Worm (Caenorhabditis elegans) whole organism, L4 larva: ENCODE results near the gene F23H12.7.

Source experiments
- D1046.2 ChIP-seq: fragments of 200-800 bp; sonication (Bioruptor generic); IDR thresholded peaks from 2 replicates; pipeline ENCODE4 v1.3.6; 2022; ENCODE audit warnings: missing genetic modification characterization, missing compliant biosample characterization
- F44E2.7 ChIP-seq: fragments of 200-800 bp; sonication (Bioruptor generic); IDR thresholded peaks from 2 replicates; pipeline ENCODE4 v2.1.2; 2022; ENCODE audit warnings: missing genetic modification characterization, missing compliant biosample characterization
- F49E8.2 ChIP-seq: sonication (generic microtip); optimal IDR thresholded peaks from 2 replicates; lab custom pipeline; 2016; ENCODE audit warnings: missing compliant biosample characterization, mild to moderate bottlenecking, missing genetic modification characterization, borderline replicate concordance
- R02D3.7 ChIP-seq: fragments of 150-350 bp; sonication (generic microtip); optimal IDR thresholded peaks from 3 replicates; lab custom pipeline; 2014; ENCODE audit warnings: missing biosample characterization, missing genetic modification characterization
- T20F7.1 ChIP-seq: fragments of 200-800 bp; sonication (Bioruptor generic); optimal IDR thresholded peaks from 2 replicates; lab custom pipeline; 2018; ENCODE audit warnings: mild to moderate bottlenecking, missing genetic modification characterization, missing compliant biosample characterization
- Y105C5A.15 ChIP-seq: fragments of 200-800 bp; sonication (Bioruptor generic); IDR thresholded peaks from 2 replicates; pipeline ENCODE4 v1.3.6; 2022; ENCODE audit warnings: missing genetic modification characterization, missing compliant biosample characterization
- Y75B8A.6 ChIP-seq: fragments of 200-800 bp; sonication (Bioruptor generic); IDR thresholded peaks from 2 replicates; pipeline ENCODE4 v1.3.6; 2022; ENCODE audit warnings: missing genetic modification reagents, missing genetic modification characterization, missing compliant biosample characterization
- aha-1 ChIP-seq: fragments of 150-350 bp; peaks from one replicate; lab custom pipeline; 2014; ENCODE audit warnings: missing biosample characterization, missing genetic modification characterization
- aly-2 ChIP-seq: sonication (generic microtip); optimal IDR thresholded peaks from 2 replicates; lab custom pipeline; 2018; ENCODE audit warnings: missing biosample characterization, missing genetic modification characterization
- ama-1 ChIP-seq: fragments of 150-350 bp; optimal IDR thresholded peaks from 2 replicates; lab custom pipeline; 2014; ENCODE audit warnings: inconsistent platforms, mixed read lengths
- ceh-28 ChIP-seq: fragments of 150-350 bp; optimal IDR thresholded peaks from 2 replicates; lab custom pipeline; 2014; ENCODE audit warnings: missing biosample characterization, missing genetic modification reagents, missing genetic modification characterization
- ceh-44 ChIP-seq: fragments of 200-800 bp; sonication (Bioruptor generic); IDR thresholded peaks from 2 replicates; pipeline ENCODE4 v1.3.6; 2022; ENCODE audit warnings: missing genetic modification reagents, missing genetic modification characterization, missing compliant biosample characterization
- ceh-62 ChIP-seq: sonication (generic microtip); optimal IDR thresholded peaks from 2 replicates; lab custom pipeline; 2017; ENCODE audit warnings: missing biosample characterization, missing genetic modification characterization
- ces-1 ChIP-seq: fragments of 150-350 bp; sonication (generic microtip); optimal IDR thresholded peaks from 4 replicates; lab custom pipeline; 2014; ENCODE audit warnings: missing biosample characterization, missing genetic modification reagents, missing genetic modification characterization
- ctbp-1 ChIP-seq: fragments of 200-800 bp; sonication (Bioruptor generic); IDR thresholded peaks from 2 replicates; pipeline ENCODE4 v1.3.6; 2022; ENCODE audit warnings: missing genetic modification reagents, missing genetic modification characterization, missing compliant biosample characterization
- daf-12 ChIP-seq: fragments of 150-350 bp; optimal IDR thresholded peaks from 2 replicates; lab custom pipeline; 2014; ENCODE audit warnings: missing biosample characterization, missing genetic modification reagents, missing genetic modification characterization
- dmd-8 ChIP-seq: fragments of 200-800 bp; sonication (Bioruptor generic); IDR thresholded peaks from 2 replicates; pipeline ENCODE4 v1.3.6; 2022; ENCODE audit warnings: missing genetic modification characterization, missing compliant biosample characterization
- duxl-1 ChIP-seq: sonication (generic microtip); optimal IDR thresholded peaks from 2 replicates; lab custom pipeline; 2016; ENCODE audit warnings: mild to moderate bottlenecking, missing genetic modification characterization, moderate library complexity, missing compliant biosample characterization; ENCODE audit not compliant: poor library complexity
- fos-1 ChIP-seq: fragments of 150-350 bp; optimal IDR thresholded peaks from 2 replicates; lab custom pipeline; 2014; ENCODE audit warnings: missing biosample characterization, missing genetic modification characterization
- gei-8 ChIP-seq: fragments of 200-800 bp; sonication (Bioruptor generic); optimal IDR thresholded peaks from 2 replicates; lab custom pipeline; 2018; ENCODE audit warnings: mild to moderate bottlenecking, missing genetic modification characterization, missing compliant biosample characterization
- hlh-11 ChIP-seq: fragments of 200-800 bp; sonication (Bioruptor generic); optimal IDR thresholded peaks from 2 replicates; lab custom pipeline; 2018; ENCODE audit warnings: mild to moderate bottlenecking, missing genetic modification characterization, missing compliant biosample characterization
- hmg-1.1 ChIP-seq: fragments of 200-800 bp; sonication (Bioruptor generic); IDR thresholded peaks from 2 replicates; pipeline ENCODE4 v1.3.6; 2022; ENCODE audit warnings: missing genetic modification reagents, missing genetic modification characterization, missing compliant biosample characterization
- lin-1 ChIP-seq: fragments of 200-800 bp; sonication (Bioruptor generic); IDR thresholded peaks from 2 replicates; pipeline ENCODE4 v1.3.6; 2022; ENCODE audit warnings: missing genetic modification reagents, missing genetic modification characterization, missing compliant biosample characterization
- lin-15B ChIP-seq: fragments of 150-350 bp; sonication (generic microtip); optimal IDR thresholded peaks from 3 replicates; lab custom pipeline; 2014; ENCODE audit warnings: missing biosample characterization, missing genetic modification characterization
- lir-3 ChIP-seq: sonication (generic microtip); optimal IDR thresholded peaks from 2 replicates; lab custom pipeline; 2016; ENCODE audit warnings: mild to moderate bottlenecking, missing genetic modification characterization, missing compliant biosample characterization
- madf-9 ChIP-seq: fragments of 200-800 bp; sonication (Bioruptor generic); conservative IDR thresholded peaks from 2 replicates; pipeline ENCODE4 v1.3.6; 2022; ENCODE audit warnings: missing genetic modification reagents, missing genetic modification characterization, missing compliant biosample characterization
- mdl-1 ChIP-seq, 2 experiments: fragments of 150-350 bp in 1 of 2; sonication (generic microtip) in 1 of 2; optimal IDR thresholded peaks; 2 replicates each; lab custom pipeline; 2014 to 2017; ENCODE audit warnings: missing biosample characterization in 2 of 2, missing genetic modification characterization in 2 of 2
- mdt-29 ChIP-seq: fragments of 200-800 bp; sonication (Bioruptor generic); IDR thresholded peaks from 2 replicates; pipeline ENCODE4 v1.3.6; 2022; ENCODE audit warnings: missing genetic modification reagents, missing genetic modification characterization, missing compliant biosample characterization
- mxl-2 ChIP-seq: fragments of 200-800 bp; sonication (Bioruptor generic); conservative IDR thresholded peaks from 2 replicates; pipeline ENCODE4 v1.3.6; 2022; ENCODE audit warnings: missing genetic modification reagents, missing genetic modification characterization, missing compliant biosample characterization
- mxl-3 ChIP-seq: fragments of 200-800 bp; sonication (Bioruptor generic); optimal IDR thresholded peaks from 2 replicates; lab custom pipeline; 2018; ENCODE audit warnings: mild to moderate bottlenecking, missing genetic modification characterization, missing compliant biosample characterization
- nhr-237 ChIP-seq: sonication (generic microtip); optimal IDR thresholded peaks from 2 replicates; lab custom pipeline; 2017; ENCODE audit warnings: missing biosample characterization, missing genetic modification characterization
- nhr-41 ChIP-seq: fragments of 200-800 bp; sonication (Bioruptor generic); IDR thresholded peaks from 2 replicates; pipeline ENCODE4 v1.3.6; 2022; ENCODE audit warnings: missing genetic modification reagents, missing genetic modification characterization, missing compliant biosample characterization
- nhr-42 ChIP-seq: fragments of 200-800 bp; sonication (Bioruptor generic); IDR thresholded peaks from 2 replicates; pipeline ENCODE4 v1.3.6; 2022; ENCODE audit warnings: missing genetic modification characterization, missing compliant biosample characterization
- nhr-48 ChIP-seq: sonication (generic microtip); optimal IDR thresholded peaks from 2 replicates; lab custom pipeline; 2016; ENCODE audit warnings: mild to moderate bottlenecking, missing genetic modification characterization, missing compliant biosample characterization
- pha-4 ChIP-seq, 2 experiments: fragments of 150-350 bp in 1 of 2; fragments of 200-800 bp in 1 of 2; sonication (Bioruptor generic) in 1 of 2; IDR thresholded peaks in 1 of 2; optimal IDR thresholded peaks in 1 of 2; 2 replicates each; pipeline versions ENCODE4 v1.3.6 to Lab custom; 2014 to 2022; ENCODE audit warnings: missing genetic modification characterization in 2 of 2, missing genetic modification reagents in 2 of 2, missing biosample characterization in 1 of 2, missing compliant biosample characterization in 1 of 2
- pqm-1 ChIP-seq: sonication (generic microtip); optimal IDR thresholded peaks from 2 replicates; lab custom pipeline; 2017; ENCODE audit warnings: missing biosample characterization, missing genetic modification characterization
- sdz-12 ChIP-seq: fragments of 200-800 bp; sonication (Bioruptor generic); optimal IDR thresholded peaks from 2 replicates; lab custom pipeline; 2018; ENCODE audit warnings: mild to moderate bottlenecking, missing genetic modification characterization, missing compliant biosample characterization
- set-16 ChIP-seq: fragments of 200-800 bp; sonication (Bioruptor generic); IDR thresholded peaks from 2 replicates; pipeline ENCODE4 v1.3.6; 2022; ENCODE audit warnings: missing genetic modification reagents, missing genetic modification characterization, missing compliant biosample characterization
- snpc-4 ChIP-seq: fragments of 150-350 bp; optimal IDR thresholded peaks from 2 replicates; lab custom pipeline; 2014; ENCODE audit warnings: missing biosample characterization, missing genetic modification characterization
- tra-1 ChIP-seq: fragments of 200-800 bp; sonication (Bioruptor generic); IDR thresholded peaks from 2 replicates; pipeline ENCODE4 v1.3.6; 2022; ENCODE audit warnings: missing genetic modification reagents, missing genetic modification characterization, missing compliant biosample characterization
- unc-130 ChIP-seq: sonication (generic microtip); optimal IDR thresholded peaks from 2 replicates; lab custom pipeline; 2016; ENCODE audit warnings: missing genetic modification reagents, missing genetic modification characterization, missing compliant biosample characterization
- unc-39 ChIP-seq: sonication (generic microtip); optimal IDR thresholded peaks from 2 replicates; lab custom pipeline; 2017; ENCODE audit warnings: missing biosample characterization, missing genetic modification characterization
- unc-62 ChIP-seq, 3 experiments: fragments of 150-350 bp in 1 of 3; sonication (generic microtip); optimal IDR thresholded peaks in 2 of 3; peaks in 1 of 3; 1 replicate in 1 of 3; 2 replicates in 2 of 3; lab custom pipeline; 2014 to 2017; ENCODE audit warnings: missing biosample characterization in 3 of 3, missing genetic modification characterization in 3 of 3, missing genetic modification reagents in 3 of 3, missing genotype in 1 of 3
- zag-1 ChIP-seq: fragments of 150-350 bp; optimal IDR thresholded peaks from 2 replicates; lab custom pipeline; 2014; ENCODE audit warnings: missing biosample characterization, missing genetic modification characterization
- zfp-2 ChIP-seq: sonication (generic microtip); optimal IDR thresholded peaks from 2 replicates; lab custom pipeline; 2016; ENCODE audit warnings: mild to moderate bottlenecking, missing genetic modification characterization, missing compliant biosample characterization
- zfp-3 ChIP-seq: fragments of 200-800 bp; sonication (Bioruptor generic); conservative IDR thresholded peaks from 2 replicates; pipeline ENCODE4 v1.3.6; 2022; ENCODE audit warnings: missing genetic modification reagents, missing genetic modification characterization, missing compliant biosample characterization
- ztf-11 ChIP-seq: fragments of 150-350 bp; optimal IDR thresholded peaks from 2 replicates; lab custom pipeline; 2014; ENCODE audit warnings: missing biosample characterization, missing genetic modification characterization
- ztf-7 ChIP-seq: fragments of 150-350 bp; optimal IDR thresholded peaks from 2 replicates; lab custom pipeline; 2014; ENCODE audit warnings: missing biosample characterization, missing genetic modification characterization

F23H12.7 gene

ce11 chrV:12352445-12352844 lies 19.0 kb upstream of the F23H12.7 start, which contains the start of gene sqt-3:
Gene sqt-3 (plus strand): TSS chrV:12352745.
- TF ChIP-seq ztf-7 (tag; lab: Kevin White, UChicago) (no peak), mdt-29 (no peak), dmd-8 (no peak), ama-1 (lab: Kevin White, UChicago) (no peak), pha-4 (GFP tag; IDR thresholded peaks at IDR 0.05; lab: Robert Waterston, UW) (no peak), pha-4 (tag; optimal IDR thresholded peaks at IDR 0.05; lab: Kevin White, UChicago) (no peak), zfp-2 (tag; lab: Kevin White, UChicago) (no peak), R02D3.7 (tag; lab: Kevin White, UChicago) (no peak), ceh-62 (tag; lab: Kevin White, UChicago) (no peak), lir-3 (tag; lab: Kevin White, UChicago) (no peak), F49E8.2 (tag; lab: Kevin White, UChicago) (no peak), aly-2 (tag; lab: Kevin White, UChicago) (no peak), unc-130 (no peak), fos-1 (tag; lab: Kevin White, UChicago) (no peak), ceh-28 (tag; lab: Kevin White, UChicago) (no peak), unc-39 (no peak), sdz-12 (no peak), ces-1 (GFP tag; lab: Kevin White, UChicago) (no peak), mdl-1 (tag; optimal IDR thresholded peaks at IDR 0.05; lab: Kevin White, UChicago) (no peak), Y105C5A.15 (GFP tag; lab: Robert Waterston, UW) (no peak), zfp-3 (no peak)

- TF ChIP-seq ces-1 (GFP tag; lab: Kevin White, UChicago): no peak
- TF ChIP-seq hlh-11 (tag; lab: Kevin White, UChicago): peak; percentile 11
- TF ChIP-seq mxl-2 (GFP tag; lab: Robert Waterston, UW): no peak
- TF ChIP-seq pqm-1 (tag; lab: Kevin White, UChicago): no peak
- TF ChIP-seq ama-1 (lab: Kevin White, UChicago): peak; percentile 55
Measured at ce11 chrV:12352881-12353280, 18.6 kb upstream of the F23H12.7 start.

- TF ChIP-seq lin-1 (GFP tag; lab: Robert Waterston, UW) (no peak), pha-4 (GFP tag; IDR thresholded peaks at IDR 0.05; lab: Robert Waterston, UW) (no peak; the same call in 1 of the 2 replicates), pha-4 (tag; optimal IDR thresholded peaks at IDR 0.05; lab: Kevin White, UChicago) (no peak), mxl-3 (GFP tag; lab: Kevin White, UChicago) (peak; percentile 32), F44E2.7 (GFP tag; lab: Robert Waterston, UW) (no peak), zag-1 (tag; lab: Kevin White, UChicago) (no peak), madf-9 (GFP tag; lab: Robert Waterston, UW) (no peak), ceh-44 (GFP tag; lab: Robert Waterston, UW) (no peak), nhr-42 (GFP tag; lab: Robert Waterston, UW) (no peak), nhr-237 (tag; lab: Kevin White, UChicago) (no peak), hmg-1.1 (GFP tag; lab: Robert Waterston, UW) (no peak), nhr-48 (tag; lab: Kevin White, UChicago) (no peak), hlh-11 (tag; lab: Kevin White, UChicago) (peak; percentile 33), aha-1 (peak; percentile 79), tra-1 (no peak), lin-15B (tag; lab: Kevin White, UChicago) (no peak), nhr-41 (GFP tag; lab: Robert Waterston, UW) (no peak), gei-8 (GFP tag; lab: Kevin White, UChicago) (no peak), set-16 (GFP tag; lab: Robert Waterston, UW) (peak; percentile 99), ztf-7 (tag; lab: Kevin White, UChicago) (no peak), daf-12 (tag; lab: Kevin White, UChicago) (no peak), ztf-11 (no peak), duxl-1 (tag; lab: Kevin White, UChicago) (no peak), snpc-4 (tag; lab: Kevin White, UChicago) (no peak), ces-1 (GFP tag; lab: Kevin White, UChicago) (no peak), Y75B8A.6 (no peak), T20F7.1 (GFP tag; lab: Kevin White, UChicago) (no peak), D1046.2 (GFP tag; lab: Robert Waterston, UW) (0 out of 2 replicates have a peak, but pooled peaks have one; percentile 24), ctbp-1 (GFP tag; lab: Robert Waterston, UW) (no peak), unc-62 (GFP tag; optimal IDR thresholded peaks at IDR 0.05 in 1 of 2; lab: Kevin White, UChicago) (peak in 1 of 2 experiments; percentile 1), unc-62 (tag; optimal IDR thresholded peaks at IDR 0.05; lab: Kevin White, UChicago) (no peak)
Measured at ce11 chrV:12353505-12353904, 18.0 kb upstream of the F23H12.7 start.
